Worm (Caenorhabditis elegans): ENCODE results near the gene F38A1.9.

ce11 chrIV:1255632-1256031 lies 10.5 kb upstream of the F38A1.9 start, which contains the start of gene clec-167:
- TF ChIP-seq scrt-1 (GFP tag; IDR thresholded peaks at IDR 0.05) (no peak), hmg-4 (GFP tag; optimal IDR thresholded peaks at IDR 0.05) (no peak), hnd-1 (tag; optimal IDR thresholded peaks at IDR 0.05) (no peak)
